Worm (Caenorhabditis elegans) whole organism, early embryonic: ENCODE data around the gene fbxa-201.

Experiments
- B0310.2 ChIP-seq: sonication (generic microtip); optimal IDR thresholded peaks from 2 replicates; lab custom pipeline; 2016; ENCODE audit warnings: mild to moderate bottlenecking, missing genetic modification characterization, missing compliant biosample characterization
- F13C5.2 ChIP-seq: sonication (generic microtip); optimal IDR thresholded peaks from 2 replicates; lab custom pipeline; 2017; ENCODE audit warnings: mild to moderate bottlenecking, missing genetic modification characterization, inconsistent platforms, missing compliant biosample characterization
- aly-1 ChIP-seq: sonication (generic microtip); optimal IDR thresholded peaks from 2 replicates; lab custom pipeline; 2016; ENCODE audit warnings: missing genetic modification characterization, missing compliant biosample characterization
- ama-1 ChIP-seq: fragments of 150-350 bp; optimal IDR thresholded peaks from 2 replicates; lab custom pipeline; 2014
- ceh-13 ChIP-seq: fragments of 200-800 bp; sonication (Bioruptor generic); optimal IDR thresholded peaks from 2 replicates; lab custom pipeline; 2018; ENCODE audit warnings: mild to moderate bottlenecking, missing genetic modification characterization, missing compliant biosample characterization
- ceh-36 ChIP-seq: sonication (generic microtip); optimal IDR thresholded peaks from 2 replicates; lab custom pipeline; 2016; ENCODE audit warnings: missing genetic modification characterization, inconsistent platforms, missing compliant biosample characterization
- ets-7 ChIP-seq: sonication (generic microtip); optimal IDR thresholded peaks from 2 replicates; lab custom pipeline; 2016; ENCODE audit warnings: missing genotype, missing genetic modification characterization, missing compliant biosample characterization
- flt-1 ChIP-seq: fragments of 200-800 bp; sonication (Bioruptor generic); IDR thresholded peaks from 2 replicates; pipeline ENCODE4 v1.3.6; 2022; ENCODE audit warnings: missing genetic modification characterization, missing compliant biosample characterization
- hmbx-1 ChIP-seq: sonication (generic microtip); optimal IDR thresholded peaks from 2 replicates; lab custom pipeline; 2016; ENCODE audit warnings: mild to moderate bottlenecking, missing genetic modification characterization, missing compliant biosample characterization
- hmg-4 ChIP-seq: fragments of 200-800 bp; sonication (Bioruptor generic); optimal IDR thresholded peaks from 2 replicates; lab custom pipeline; 2018; ENCODE audit warnings: mild to moderate bottlenecking, missing genetic modification characterization, missing compliant biosample characterization
- hnd-1 ChIP-seq: sonication (generic microtip); optimal IDR thresholded peaks from 2 replicates; lab custom pipeline; 2016; ENCODE audit warnings: missing genetic modification characterization, missing compliant biosample characterization
- pes-1 ChIP-seq: fragments of 200-800 bp; sonication (Bioruptor generic); IDR thresholded peaks from 2 replicates; pipeline ENCODE4 v1.3.6; 2022; ENCODE audit warnings: missing genetic modification reagents, missing genetic modification characterization, missing compliant biosample characterization
- scrt-1 ChIP-seq: fragments of 200-800 bp; sonication (Bioruptor generic); IDR thresholded peaks from 2 replicates; pipeline ENCODE4 v1.3.6; 2022; ENCODE audit warnings: missing genetic modification characterization, missing compliant biosample characterization
- sea-1 ChIP-seq: fragments of 200-800 bp; sonication (Bioruptor generic); conservative IDR thresholded peaks from 2 replicates; pipeline ENCODE4 v1.3.6; 2022; ENCODE audit warnings: missing genetic modification characterization, missing compliant biosample characterization
- tbx-11 ChIP-seq: fragments of 200-800 bp; sonication (Bioruptor generic); IDR thresholded peaks from 2 replicates; pipeline ENCODE4 v1.3.6; 2022; ENCODE audit warnings: missing genetic modification characterization, missing compliant biosample characterization
- tbx-37 ChIP-seq: fragments of 200-800 bp; sonication (Bioruptor generic); conservative IDR thresholded peaks from 2 replicates; pipeline ENCODE4 v1.3.6; 2022; ENCODE audit warnings: missing genetic modification reagents, missing genetic modification characterization, missing compliant biosample characterization
- tra-4 ChIP-seq: sonication (generic microtip); optimal IDR thresholded peaks from 2 replicates; lab custom pipeline; 2017; ENCODE audit warnings: missing genetic modification characterization, missing compliant biosample characterization

fbxa-201 gene

DNA sequence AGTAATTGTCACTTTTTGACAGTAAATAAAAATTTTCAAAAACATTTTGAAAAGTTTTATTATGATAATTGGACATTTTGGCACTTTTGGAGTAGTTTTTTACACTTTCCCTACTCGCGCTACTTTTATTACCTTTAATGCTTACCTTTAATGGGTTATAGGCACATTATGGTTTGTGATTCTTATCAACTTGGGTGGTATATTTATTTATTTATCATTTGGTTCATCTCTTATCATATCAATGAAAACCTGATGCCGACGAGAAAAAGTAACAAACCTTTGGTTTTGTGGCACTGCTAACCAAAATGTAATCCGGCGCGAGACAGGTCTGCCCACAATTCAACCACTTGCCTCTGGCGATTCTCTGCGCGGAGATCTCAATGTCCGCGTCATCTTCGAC is 23.2 kb downstream of the fbxa-201 start:
- TF ChIP-seq tbx-37 (GFP tag; lab: Robert Waterston, UW): no peak
- no peak for TF ChIP-seq sea-1 (GFP tag; lab: Robert Waterston, UW)
- no peak for TF ChIP-seq hmbx-1 (tag; lab: Kevin White, UChicago)
- no peak for TF ChIP-seq hmg-4 (GFP tag; lab: Kevin White, UChicago)
- no peak for TF ChIP-seq ceh-13 (GFP tag; lab: Kevin White, UChicago)
- no peak for TF ChIP-seq hnd-1 (tag; lab: Kevin White, UChicago)

DNA sequence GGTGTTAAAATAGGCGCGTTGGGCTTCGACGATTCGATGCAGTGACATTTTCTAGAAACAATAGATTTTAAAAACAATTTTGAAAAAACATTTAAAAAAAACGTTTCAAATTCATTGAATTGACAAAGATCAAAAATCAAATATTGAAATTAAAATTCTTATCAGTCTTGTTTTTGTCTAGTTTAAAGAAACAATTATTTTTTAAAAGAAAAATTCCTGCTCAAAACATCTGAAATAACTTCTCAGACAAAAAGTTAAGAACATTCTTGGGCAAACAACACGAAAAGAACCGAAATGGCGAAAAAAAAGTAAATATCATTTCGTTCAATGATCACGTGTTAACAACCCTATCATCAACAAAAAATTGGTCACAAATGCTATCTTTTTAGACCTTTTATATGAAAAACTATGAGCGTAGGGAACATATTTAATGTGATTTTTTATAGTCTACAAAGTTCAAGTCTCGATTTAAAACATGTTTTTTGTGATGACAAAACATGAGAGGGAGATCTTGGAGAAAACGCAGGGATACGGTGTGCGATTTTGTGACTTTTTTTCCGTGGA is 24.5 kb downstream of the fbxa-201 start, which contains the start of gene alh-5:
Gene alh-5 (minus strand): TSS at position 51 of the 564 bp plus-strand sequence.
- TF ChIP-seq pes-1 (GFP tag; lab: Robert Waterston, UW) (no peak), ceh-36 (no peak), tbx-37 (GFP tag; lab: Robert Waterston, UW) (no peak), tra-4 (no peak), tbx-11 (GFP tag; lab: Robert Waterston, UW) (no peak), hnd-1 (tag; lab: Kevin White, UChicago) (no peak), aly-1 (tag; lab: Kevin White, UChicago) (no peak), ama-1 (lab: Kevin White, UChicago) (no peak), sea-1 (GFP tag; lab: Robert Waterston, UW) (no peak), ets-7 (tag; lab: Kevin White, UChicago) (no peak), flt-1 (no peak), scrt-1 (GFP tag; lab: Robert Waterston, UW) (no peak), ceh-13 (GFP tag; lab: Kevin White, UChicago) (no peak), hmg-4 (GFP tag; lab: Kevin White, UChicago) (no peak), F13C5.2 (tag; lab: Kevin White, UChicago) (no peak), B0310.2 (tag; lab: Kevin White, UChicago) (no peak), hmbx-1 (tag; lab: Kevin White, UChicago) (no peak)

- no peak for TF ChIP-seq sea-1 (GFP tag; lab: Robert Waterston, UW)
Observed at ce11 chrV:2004229-2004628, 29.1 kb downstream of the fbxa-201 start, which contains the start of gene clec-206. clec-206 (minus strand) TSS chrV:2004329.

- no peak for TF ChIP-seq ceh-36
- no peak for TF ChIP-seq B0310.2 (tag; lab: Kevin White, UChicago)
- no peak for TF ChIP-seq ets-7 (tag; lab: Kevin White, UChicago)
- TF ChIP-seq tbx-11 (GFP tag; lab: Robert Waterston, UW): no peak
- TF ChIP-seq hmbx-1 (tag; lab: Kevin White, UChicago): no peak
- TF ChIP-seq hmg-4 (GFP tag; lab: Kevin White, UChicago): no peak
- TF ChIP-seq flt-1: no peak
- TF ChIP-seq sea-1 (GFP tag; lab: Robert Waterston, UW): no peak
- no peak for TF ChIP-seq F13C5.2 (tag; lab: Kevin White, UChicago)
- TF ChIP-seq pes-1 (GFP tag; lab: Robert Waterston, UW): no peak
- TF ChIP-seq ceh-13 (GFP tag; lab: Kevin White, UChicago): no peak
- no peak for TF ChIP-seq tra-4
- TF ChIP-seq scrt-1 (GFP tag; lab: Robert Waterston, UW): no peak
- no peak for TF ChIP-seq hnd-1 (tag; lab: Kevin White, UChicago)
- TF ChIP-seq ama-1 (lab: Kevin White, UChicago): no peak
- TF ChIP-seq aly-1 (tag; lab: Kevin White, UChicago): no peak
- TF ChIP-seq tbx-37 (GFP tag; lab: Robert Waterston, UW): no peak
Observed at ce11 chrV:2004659-2005058, 29.5 kb downstream of the fbxa-201 start, which contains the start of gene cysl-4. cysl-4 (plus strand) TSS chrV:2004959.

- no peak for TF ChIP-seq hmg-4 (GFP tag; lab: Kevin White, UChicago)
- TF ChIP-seq ets-7 (tag; lab: Kevin White, UChicago): no peak
- no peak for TF ChIP-seq B0310.2 (tag; lab: Kevin White, UChicago)
- no peak for TF ChIP-seq ama-1 (lab: Kevin White, UChicago)
- TF ChIP-seq hnd-1 (tag; lab: Kevin White, UChicago): no peak
- TF ChIP-seq tbx-11 (GFP tag; lab: Robert Waterston, UW): no peak
- TF ChIP-seq F13C5.2 (tag; lab: Kevin White, UChicago): no peak
- no peak for TF ChIP-seq pes-1 (GFP tag; lab: Robert Waterston, UW)
- TF ChIP-seq scrt-1 (GFP tag; lab: Robert Waterston, UW): no peak
- no peak for TF ChIP-seq flt-1
Observed at ce11 chrV:2008412-2008811, 33.3 kb downstream of the fbxa-201 start.

ce11 chrV:2011777-2012176 is 36.6 kb downstream of the fbxa-201 start, which contains the start of gene F59A7.7:
F59A7.7 (plus strand) TSS chrV:2012077.
- TF ChIP-seq tra-4 (no peak), hmg-4 (GFP tag; lab: Kevin White, UChicago) (no peak), sea-1 (GFP tag; lab: Robert Waterston, UW) (no peak), pes-1 (GFP tag; lab: Robert Waterston, UW) (no peak), tbx-11 (GFP tag; lab: Robert Waterston, UW) (no peak), ets-7 (tag; lab: Kevin White, UChicago) (no peak), hmbx-1 (tag; lab: Kevin White, UChicago) (no peak), ama-1 (lab: Kevin White, UChicago) (no peak), F13C5.2 (tag; lab: Kevin White, UChicago) (no peak), tbx-37 (GFP tag; lab: Robert Waterston, UW) (no peak), flt-1 (no peak)

- TF ChIP-seq hnd-1 (tag; lab: Kevin White, UChicago): no peak
- no peak for TF ChIP-seq ets-7 (tag; lab: Kevin White, UChicago)
- TF ChIP-seq ama-1 (lab: Kevin White, UChicago): no peak
- TF ChIP-seq tbx-11 (GFP tag; lab: Robert Waterston, UW): no peak
- no peak for TF ChIP-seq B0310.2 (tag; lab: Kevin White, UChicago)
- TF ChIP-seq hmbx-1 (tag; lab: Kevin White, UChicago): no peak
- TF ChIP-seq scrt-1 (GFP tag; lab: Robert Waterston, UW): no peak
- no peak for TF ChIP-seq sea-1 (GFP tag; lab: Robert Waterston, UW)
- TF ChIP-seq tbx-37 (GFP tag; lab: Robert Waterston, UW): no peak
- TF ChIP-seq pes-1 (GFP tag; lab: Robert Waterston, UW): no peak
- no peak for TF ChIP-seq ceh-36
- no peak for TF ChIP-seq flt-1
- TF ChIP-seq F13C5.2 (tag; lab: Kevin White, UChicago): no peak
- TF ChIP-seq hmg-4 (GFP tag; lab: Kevin White, UChicago): no peak
- TF ChIP-seq ceh-13 (GFP tag; lab: Kevin White, UChicago): no peak
- no peak for TF ChIP-seq aly-1 (tag; lab: Kevin White, UChicago)
- no peak for TF ChIP-seq tra-4
Observed at ce11 chrV:2013824-2014223, 38.7 kb downstream of the fbxa-201 start, which contains the start of gene F59A7.11. F59A7.11 (minus strand) TSS chrV:2013924.
